Fruit fly (Drosophila melanogaster) whole organism, embryonic: Measurements from ENCODE around the gene CG14227.

Experiments used
- Atf6 ChIP-seq: fragments of 200-800 bp; sonication (Bioruptor generic); IDR thresholded peaks from 2 replicates; pipeline ENCODE4 v1.3.6; 2022; ENCODE audit warnings: missing biosample characterization, missing genetic modification characterization
- B-H1 ChIP-seq: fragments of 200-800 bp; sonication (Bioruptor generic); IDR thresholded peaks from 3 replicates; pipeline ENCODE4 v1.3.6; 2022; ENCODE audit warnings: missing biosample characterization, missing genetic modification characterization
- CG1024 ChIP-seq: fragments of 200-800 bp; sonication (Bioruptor generic); IDR thresholded peaks from 2 replicates; pipeline ENCODE4 v1.3.6; 2022; ENCODE audit warnings: missing biosample characterization, missing genetic modification characterization
- CG10267 ChIP-seq: fragments of 200-800 bp; sonication (Bioruptor generic); optimal IDR thresholded peaks from 2 replicates; lab custom pipeline; 2018; ENCODE audit warnings: missing biosample characterization, mild to moderate bottlenecking, missing genetic modification characterization, moderate library complexity
- CG10959 ChIP-seq: fragments of 200-800 bp; sonication (Bioruptor generic); IDR thresholded peaks from 2 replicates; pipeline ENCODE4 v1.3.6; 2022; ENCODE audit warnings: missing biosample characterization, missing genetic modification characterization
- CG11093 ChIP-seq: fragments of 200-800 bp; sonication (Bioruptor generic); IDR thresholded peaks from 3 replicates; pipeline ENCODE4 v1.3.6; 2022; ENCODE audit warnings: missing biosample characterization, missing genetic modification characterization
- CG11696 ChIP-seq: fragments of 200-800 bp; sonication (Bioruptor generic); IDR thresholded peaks from 2 replicates; pipeline ENCODE4 v1.3.6; 2022; ENCODE audit warnings: missing biosample characterization, missing genetic modification characterization
- CG12071 ChIP-seq: fragments of 200-800 bp; sonication (Bioruptor generic); optimal IDR thresholded peaks from 3 replicates; lab custom pipeline; 2018; ENCODE audit warnings: missing biosample characterization, mild to moderate bottlenecking, missing genetic modification characterization
- CG12155 ChIP-seq: fragments of 200-800 bp; sonication (Bioruptor generic); optimal IDR thresholded peaks from 3 replicates; lab custom pipeline; 2016; ENCODE audit warnings: missing biosample characterization, missing genetic modification characterization
- CG12769 ChIP-seq: fragments of 200-800 bp; sonication (Bioruptor generic); optimal IDR thresholded peaks from 2 replicates; lab custom pipeline; 2019; ENCODE audit warnings: missing biosample characterization, mild to moderate bottlenecking, missing genetic modification characterization, moderate library complexity
- CG14014 ChIP-seq: fragments of 200-800 bp; sonication (Bioruptor generic); IDR thresholded peaks from 2 replicates; pipeline ENCODE4 v1.3.6; 2022; ENCODE audit warnings: missing biosample characterization, missing genetic modification characterization
- CG15073 ChIP-seq: fragments of 200-800 bp; sonication (Bioruptor generic); optimal IDR thresholded peaks from 2 replicates; lab custom pipeline; 2016; ENCODE audit warnings: missing biosample characterization, missing genetic modification characterization
- CG15479 ChIP-seq: fragments of 200-800 bp; sonication (Bioruptor generic); optimal IDR thresholded peaks from 3 replicates; lab custom pipeline; 2019; ENCODE audit warnings: missing biosample characterization, mild to moderate bottlenecking, missing genetic modification characterization, moderate library complexity
- CG15514 ChIP-seq: fragments of 200-800 bp; sonication (Bioruptor generic); optimal IDR thresholded peaks from 3 replicates; lab custom pipeline; 2017; ENCODE audit warnings: missing biosample characterization, missing genetic modification characterization, mild to moderate bottlenecking, moderate library complexity, missing genetic modification reagents
- CG15696 ChIP-seq: fragments of 200-800 bp; sonication (Bioruptor generic); optimal IDR thresholded peaks from 2 replicates; lab custom pipeline; 2019; ENCODE audit warnings: missing biosample characterization, mild to moderate bottlenecking, missing genetic modification characterization, moderate library complexity
- CG17568 ChIP-seq: fragments of 200-800 bp; sonication (Bioruptor generic); optimal IDR thresholded peaks from 2 replicates; lab custom pipeline; 2018; ENCODE audit warnings: missing biosample characterization, mild to moderate bottlenecking, missing genetic modification characterization, moderate library complexity
- CG1832 ChIP-seq: fragments of 200-800 bp; sonication (Bioruptor generic); optimal IDR thresholded peaks from 2 replicates; lab custom pipeline; 2017; ENCODE audit warnings: missing biosample characterization, mild to moderate bottlenecking, missing genetic modification characterization, inconsistent platforms
- CG31441 ChIP-seq: fragments of 200-800 bp; sonication (Bioruptor generic); IDR thresholded peaks from 2 replicates; pipeline ENCODE4 v1.3.6; 2022; ENCODE audit warnings: missing biosample characterization, missing genetic modification characterization
- CG3281 ChIP-seq: fragments of 200-800 bp; sonication (Bioruptor generic); optimal IDR thresholded peaks from 3 replicates; lab custom pipeline; 2017; ENCODE audit warnings: missing biosample characterization, mild to moderate bottlenecking, missing genetic modification characterization
- CG8388 ChIP-seq: fragments of 200-800 bp; sonication (Bioruptor generic); optimal IDR thresholded peaks from 2 replicates; lab custom pipeline; 2019; ENCODE audit warnings: missing biosample characterization, mild to moderate bottlenecking, missing genetic modification characterization, moderate library complexity
- CG9215 ChIP-seq: fragments of 200-800 bp; sonication (Bioruptor generic); IDR thresholded peaks from 2 replicates; pipeline ENCODE4 v1.3.6; 2022; ENCODE audit warnings: missing biosample characterization, missing genetic modification characterization
- CTCF ChIP-seq: fragments of 200-800 bp; sonication (Bioruptor generic); optimal IDR thresholded peaks from 2 replicates; lab custom pipeline; 2017; ENCODE audit warnings: missing biosample characterization, mild to moderate bottlenecking, missing genetic modification characterization, moderate library complexity
- Gsc ChIP-seq: fragments of 200-800 bp; sonication (Bioruptor generic); IDR thresholded peaks from 2 replicates; pipeline ENCODE4 v1.3.6; 2022; ENCODE audit warnings: missing biosample characterization, missing genetic modification characterization
- HmgZ ChIP-seq: fragments of 200-800 bp; sonication (Bioruptor generic); optimal IDR thresholded peaks from 2 replicates; lab custom pipeline; 2018; ENCODE audit warnings: missing biosample characterization, mild to moderate bottlenecking, missing genetic modification characterization
- Hr39 ChIP-seq: fragments of >200 bp; optimal IDR thresholded peaks from 2 replicates; lab custom pipeline; 2017
- Lim3 ChIP-seq: fragments of 200-800 bp; sonication (Bioruptor generic); IDR thresholded peaks from 2 replicates; pipeline ENCODE4 v1.3.6; 2022; ENCODE audit warnings: missing biosample characterization, missing genetic modification characterization
- Lpt ChIP-seq: fragments of >200 bp; optimal IDR thresholded peaks from 2 replicates; lab custom pipeline; 2018; ENCODE audit warnings: missing biosample characterization, missing genetic modification characterization
- MESR4 ChIP-seq: fragments of 200-800 bp; sonication (Bioruptor generic); optimal IDR thresholded peaks from 2 replicates; lab custom pipeline; 2018; ENCODE audit warnings: missing biosample characterization, mild to moderate bottlenecking, missing genetic modification characterization, moderate library complexity
- NC2β ChIP-seq: fragments of 200-800 bp; sonication (Bioruptor generic); optimal IDR thresholded peaks from 2 replicates; lab custom pipeline; 2016; ENCODE audit warnings: missing biosample characterization, missing genetic modification characterization
- Neu2 ChIP-seq: fragments of 200-800 bp; sonication (Bioruptor generic); optimal IDR thresholded peaks from 3 replicates; lab custom pipeline; 2016; ENCODE audit warnings: missing biosample characterization, missing genetic modification characterization, borderline replicate concordance
- Nf-YC ChIP-seq: fragments of 200-800 bp; optimal IDR thresholded peaks from 3 replicates; lab custom pipeline; 2019; ENCODE audit warnings: missing biosample characterization, mild to moderate bottlenecking, missing genetic modification characterization, moderate library complexity
- Poxn ChIP-seq: fragments of 200-800 bp; sonication (Bioruptor generic); IDR thresholded peaks from 2 replicates; pipeline ENCODE4 v1.3.6; 2022; ENCODE audit warnings: missing biosample characterization, missing genetic modification characterization
- Trl ChIP-seq, 3 experiments: fragments of >200 bp in 2 of 3; fragments of 200-800 bp in 1 of 3; sonication (Bioruptor generic) in 1 of 3; optimal IDR thresholded peaks; 2 replicates in 1 of 3; 3 replicates in 2 of 3; lab custom pipeline; 2016 to 2017; ENCODE audit warnings: missing biosample characterization in 1 of 3, missing genetic modification characterization in 1 of 3
- Xbp1 ChIP-seq: fragments of 200-800 bp; sonication (Bioruptor generic); optimal IDR thresholded peaks from 3 replicates; lab custom pipeline; 2016; ENCODE audit warnings: missing biosample characterization, mild to moderate bottlenecking, missing genetic modification characterization
- aop ChIP-seq: fragments of 200-800 bp; sonication (Bioruptor generic); IDR thresholded peaks from 2 replicates; pipeline ENCODE4 v1.3.6; 2022; ENCODE audit warnings: missing biosample characterization, missing genetic modification characterization
- chinmo ChIP-seq: fragments of 200-800 bp; sonication (Bioruptor generic); IDR thresholded peaks from 4 replicates; pipeline ENCODE4 v1.3.6; 2022; ENCODE audit warnings: missing biosample characterization, missing genetic modification characterization; ENCODE audit not compliant: partially characterized antibody
- danr ChIP-seq: fragments of 200-800 bp; sonication (Bioruptor generic); IDR thresholded peaks from 2 replicates; pipeline ENCODE4 v1.3.6; 2022; ENCODE audit warnings: missing biosample characterization, missing genetic modification characterization
- eyg ChIP-seq: fragments of 200-800 bp; sonication (Bioruptor generic); optimal IDR thresholded peaks from 3 replicates; lab custom pipeline; 2016; ENCODE audit warnings: missing biosample characterization, missing genetic modification characterization
- ftz-f1 ChIP-seq: fragments of 200-800 bp; sonication (Bioruptor generic); optimal IDR thresholded peaks from 2 replicates; lab custom pipeline; 2016; ENCODE audit warnings: missing biosample characterization, missing genetic modification characterization
- gcm2 ChIP-seq: fragments of 200-800 bp; sonication (Bioruptor generic); optimal IDR thresholded peaks from 2 replicates; lab custom pipeline; 2016; ENCODE audit warnings: missing biosample characterization, missing genetic modification characterization
- gem ChIP-seq: fragments of 200-800 bp; sonication (Bioruptor generic); optimal IDR thresholded peaks from 2 replicates; lab custom pipeline; 2019; ENCODE audit warnings: missing biosample characterization, mild to moderate bottlenecking, missing genetic modification characterization, moderate library complexity
- grn ChIP-seq: fragments of 200-800 bp; sonication (Bioruptor generic); optimal IDR thresholded peaks from 3 replicates; lab custom pipeline; 2017; ENCODE audit warnings: missing biosample characterization, missing genetic modification characterization
- gsb-n ChIP-seq: fragments of 200-800 bp; sonication (Bioruptor generic); optimal IDR thresholded peaks from 3 replicates; lab custom pipeline; 2018; ENCODE audit warnings: missing biosample characterization, mild to moderate bottlenecking, missing genetic modification characterization
- h ChIP-seq: fragments of >200 bp; optimal IDR thresholded peaks from 2 replicates; lab custom pipeline; 2017
- onecut ChIP-seq: fragments of 200-800 bp; sonication (Bioruptor generic); IDR thresholded peaks from 2 replicates; pipeline ENCODE4 v1.3.6; 2022; ENCODE audit warnings: missing biosample characterization, missing genetic modification characterization
- slbo ChIP-seq: fragments of 200-800 bp; sonication (Bioruptor generic); IDR thresholded peaks from 2 replicates; pipeline ENCODE4 v1.3.6; 2022; ENCODE audit warnings: missing biosample characterization, missing genetic modification characterization
- tio ChIP-seq: fragments of 200-800 bp; sonication (Bioruptor generic); optimal IDR thresholded peaks from 2 replicates; lab custom pipeline; 2017; ENCODE audit warnings: missing biosample characterization, missing genetic modification characterization, inconsistent platforms
- ttk ChIP-seq: fragments of 200-800 bp; sonication (Bioruptor generic); IDR thresholded peaks from 2 replicates; pipeline ENCODE4 v2.1.2; 2022; ENCODE audit warnings: missing biosample characterization, missing genetic modification characterization
- z ChIP-seq: fragments of 200-800 bp; sonication (Bioruptor generic); IDR thresholded peaks from 3 replicates; pipeline ENCODE4 v1.3.6; 2022; ENCODE audit warnings: missing biosample characterization, missing genetic modification characterization
- zen ChIP-seq: fragments of 200-800 bp; sonication (Bioruptor generic); optimal IDR thresholded peaks from 3 replicates; lab custom pipeline; 2018; ENCODE audit warnings: missing biosample characterization, mild to moderate bottlenecking, missing genetic modification characterization, moderate library complexity
- zf30C ChIP-seq: fragments of 200-800 bp; sonication (Bioruptor generic); optimal IDR thresholded peaks from 3 replicates; lab custom pipeline; 2018; ENCODE audit warnings: missing biosample characterization, mild to moderate bottlenecking, missing genetic modification characterization

The CG14227 gene

dm6 chrX:19651757-19652419, 36.9 kb downstream of the CG14227 start, which contains the start of the genes Ranbp21 and Elys (continued):
- TF ChIP-seq CG11093: peak; percentile 51; the same call in 2 of the 3 replicates
- TF ChIP-seq Atf6: no peak
- TF ChIP-seq aop (GFP tag; lab: Robert Waterston, UW): no peak
- peak; percentile 67 for TF ChIP-seq Xbp1 (GFP tag; lab: Kevin White, UChicago)
- TF ChIP-seq CG15479: peak; percentile 76
- TF ChIP-seq onecut (GFP tag; lab: Robert Waterston, UW): peak; percentile 24; the same call in 1 of the 2 replicates
- TF ChIP-seq B-H1: no peak
- peak; percentile 5 for TF ChIP-seq ftz-f1 (GFP tag; lab: Kevin White, UChicago)
- TF ChIP-seq CG10267 (tag; lab: Kevin White, UChicago): peak; percentile 93
- peak; percentile 13 for TF ChIP-seq CG15514 (GFP tag; lab: Kevin White, UChicago)
- no peak for TF ChIP-seq Nf-YC (tag; lab: Kevin White, UChicago)
- peak; percentile 28 for TF ChIP-seq HmgZ (tag; lab: Kevin White, UChicago)
- no peak for TF ChIP-seq gcm2 (GFP tag; lab: Kevin White, UChicago)
- no peak for TF ChIP-seq CG12769 (tag; lab: Kevin White, UChicago)
- no peak for TF ChIP-seq z
- TF ChIP-seq Neu2 (GFP tag; lab: Kevin White, UChicago): no peak
- peak; percentile 50 for TF ChIP-seq CG12155
- TF ChIP-seq NC2β (GFP tag; lab: Kevin White, UChicago): peak; percentile 29
- no peak for TF ChIP-seq zen (tag; lab: Kevin White, UChicago)
- peak; percentile 77 for TF ChIP-seq slbo (GFP tag; lab: Robert Waterston, UW)
- TF ChIP-seq Trl (optimal IDR thresholded peaks at IDR 0.05; lab: Kevin White, UChicago): peak in 1 of 2 experiments; percentile 25
- peak; percentile 44 for TF ChIP-seq Trl (GFP tag; optimal IDR thresholded peaks at IDR 0.05; lab: Kevin White, UChicago)
- no peak for TF ChIP-seq gsb-n (tag; lab: Kevin White, UChicago)
- TF ChIP-seq CG31441: no peak
- peak; percentile 20 for TF ChIP-seq CG8388 (GFP tag; lab: Kevin White, UChicago)
- no peak for TF ChIP-seq CTCF (GFP tag; lab: Kevin White, UChicago)
- no peak for TF ChIP-seq CG1832
- TF ChIP-seq MESR4 (GFP tag; lab: Kevin White, UChicago): peak; percentile 34
- TF ChIP-seq eyg (GFP tag; lab: Kevin White, UChicago): peak; percentile 15
- TF ChIP-seq h: no peak
- no peak for TF ChIP-seq CG15696 (tag; lab: Kevin White, UChicago)
- TF ChIP-seq grn: no peak
- TF ChIP-seq CG12071 (GFP tag; lab: Kevin White, UChicago): no peak
- TF ChIP-seq CG11696 (GFP tag; lab: Robert Waterston, UW): no peak
- no peak for TF ChIP-seq CG15073
- peak; percentile 31; the same call in 1 of the 2 replicates for TF ChIP-seq CG1024
- no peak for TF ChIP-seq CG17568 (GFP tag; lab: Kevin White, UChicago)
- TF ChIP-seq CG10959 (GFP tag; lab: Robert Waterston, UW): peak; percentile 39; the same call in 1 of the 2 replicates
- TF ChIP-seq Hr39 (lab: Kevin White, UChicago): no peak
- TF ChIP-seq zf30C (GFP tag; lab: Kevin White, UChicago): no peak
- TF ChIP-seq Gsc: no peak
- TF ChIP-seq CG3281 (GFP tag; lab: Kevin White, UChicago): no peak
- TF ChIP-seq Poxn (GFP tag; lab: Robert Waterston, UW): no peak
- peak; percentile 62 for TF ChIP-seq CG9215 (GFP tag; lab: Robert Waterston, UW)
- TF ChIP-seq CG14014 (GFP tag; lab: Robert Waterston, UW): 0 out of 2 replicates have a peak, but pooled peaks have one; percentile 29
- 0 out of 4 replicates have a peak, but pooled peaks have one; percentile 34 for TF ChIP-seq chinmo (GFP tag; lab: Robert Waterston, UW)
- TF ChIP-seq Lim3 (GFP tag; lab: Robert Waterston, UW): no peak
- TF ChIP-seq Lpt (GFP tag; lab: Kevin White, UChicago): no peak
- no peak for TF ChIP-seq gem (tag; lab: Kevin White, UChicago)
- TF ChIP-seq tio (GFP tag; lab: Kevin White, UChicago): no peak
- no peak for TF ChIP-seq danr (GFP tag; lab: Robert Waterston, UW)
- TF ChIP-seq ttk (GFP tag; lab: Robert Waterston, UW): peak; percentile 51; the same call in 1 of the 2 replicates
